Worm (Caenorhabditis elegans) whole organism, L3 larva: Measurements from ENCODE around the gene F55C9.14.

Experiments
- ama-1 ChIP-seq: fragments of 150-350 bp; optimal IDR thresholded peaks from 2 replicates; lab custom pipeline; 2018
- ceh-82 ChIP-seq: fragments of 150-350 bp; optimal IDR thresholded peaks from 2 replicates; lab custom pipeline; 2014; ENCODE audit warnings: missing biosample characterization, missing genetic modification characterization
- egl-27 ChIP-seq: sonication (generic microtip); optimal IDR thresholded peaks from 4 replicates; lab custom pipeline; 2017; ENCODE audit warnings: missing biosample characterization, missing genetic modification reagents, missing genetic modification characterization
- elt-2 ChIP-seq: sonication (generic microtip); optimal IDR thresholded peaks from 2 replicates; lab custom pipeline; 2016; ENCODE audit warnings: missing genetic modification reagents, mild to moderate bottlenecking, missing genetic modification characterization, missing compliant biosample characterization
- fkh-10 ChIP-seq: sonication (generic microtip); optimal IDR thresholded peaks from 2 replicates; lab custom pipeline; 2017; ENCODE audit warnings: missing biosample characterization, missing genetic modification reagents, missing genetic modification characterization
- fos-1 ChIP-seq: fragments of 150-350 bp; optimal IDR thresholded peaks from 2 replicates; lab custom pipeline; 2014; ENCODE audit warnings: missing biosample characterization, missing genetic modification characterization
- lin-15B ChIP-seq: fragments of 150-350 bp; optimal IDR thresholded peaks from 2 replicates; lab custom pipeline; 2014; ENCODE audit warnings: missing biosample characterization, missing genetic modification characterization
- mml-1 ChIP-seq: fragments of 150-350 bp; sonication (generic microtip); optimal IDR thresholded peaks from 3 replicates; lab custom pipeline; 2014; ENCODE audit warnings: missing biosample characterization, missing genetic modification characterization
- nhr-12 ChIP-seq: fragments of 150-350 bp; optimal IDR thresholded peaks from 2 replicates; lab custom pipeline; 2014; ENCODE audit warnings: missing biosample characterization, missing genetic modification characterization
- unc-62 ChIP-seq: fragments of 150-350 bp; sonication (generic microtip); optimal IDR thresholded peaks from 4 replicates; lab custom pipeline; 2014; ENCODE audit warnings: missing biosample characterization, missing genetic modification reagents, missing genetic modification characterization
- zag-1 ChIP-seq: fragments of 150-350 bp; optimal IDR thresholded peaks from 2 replicates; lab custom pipeline; 2014; ENCODE audit warnings: missing biosample characterization, missing genetic modification characterization

DNA sequence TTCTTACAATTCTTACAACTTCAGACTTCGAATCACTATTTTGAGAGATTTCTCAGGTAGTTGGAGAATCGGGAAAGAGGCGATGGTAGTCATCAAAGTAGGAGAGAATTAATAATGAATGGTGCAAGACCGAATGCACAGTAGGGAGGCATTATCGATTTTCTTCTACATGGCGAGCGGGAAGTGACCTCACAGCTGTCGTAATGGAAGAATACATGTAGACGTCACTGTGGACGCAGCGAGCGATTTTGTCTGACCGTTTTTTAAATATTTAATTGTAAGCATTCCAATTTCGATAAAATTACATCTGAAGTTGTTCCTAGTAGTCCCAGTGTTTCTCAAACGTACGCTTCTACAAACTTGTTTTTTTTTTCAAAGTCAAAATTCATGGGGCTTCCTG lies 10.2 kb downstream of the F55C9.14 start, which contains the start of gene F55C9.11:
- no peak for TF ChIP-seq ceh-82
- TF ChIP-seq fos-1 (tag; lab: Kevin White, UChicago), result no peak
- no peak for TF ChIP-seq nhr-12 (tag; lab: Kevin White, UChicago)
- no peak for TF ChIP-seq ama-1
- no peak for TF ChIP-seq fkh-10 (GFP tag; lab: Kevin White, UChicago)
- no peak for TF ChIP-seq egl-27 (tag; lab: Kevin White, UChicago)
- TF ChIP-seq lin-15B (tag; lab: Kevin White, UChicago), result no peak
- no peak for TF ChIP-seq elt-2
- no peak for TF ChIP-seq zag-1
- TF ChIP-seq mml-1 (tag; lab: Kevin White, UChicago), result no peak
- no peak for TF ChIP-seq unc-62
